Worm (Caenorhabditis elegans) whole organism, L4 larva: Measurements from ENCODE around the gene haf-2.

Experiments used
- D1046.2 ChIP-seq: fragments of 200-800 bp; sonication (Bioruptor generic); IDR thresholded peaks from 2 replicates; pipeline ENCODE4 v1.3.6; 2022; ENCODE audit warnings: missing genetic modification characterization, missing compliant biosample characterization
- F10B5.3 ChIP-seq: sonication (generic microtip); optimal IDR thresholded peaks from 2 replicates; lab custom pipeline; 2016; ENCODE audit warnings: mild to moderate bottlenecking, missing genetic modification characterization, missing compliant biosample characterization
- R02D3.7 ChIP-seq: fragments of 150-350 bp; sonication (generic microtip); optimal IDR thresholded peaks from 3 replicates; lab custom pipeline; 2014; ENCODE audit warnings: missing biosample characterization, missing genetic modification characterization
- T26A8.4 ChIP-seq: fragments of 200-800 bp; sonication (Bioruptor generic); IDR thresholded peaks from 2 replicates; pipeline ENCODE4 v1.3.6; 2022; ENCODE audit warnings: missing genetic modification characterization, missing compliant biosample characterization
- Y105C5A.15 ChIP-seq: fragments of 200-800 bp; sonication (Bioruptor generic); IDR thresholded peaks from 2 replicates; pipeline ENCODE4 v1.3.6; 2022; ENCODE audit warnings: missing genetic modification characterization, missing compliant biosample characterization
- Y48G9A.11 ChIP-seq: fragments of 200-800 bp; sonication (Bioruptor generic); IDR thresholded peaks from 2 replicates; pipeline ENCODE4 v1.3.6; 2022; ENCODE audit warnings: missing genetic modification reagents, missing genetic modification characterization, missing compliant biosample characterization
- Y5F2A.4 ChIP-seq: fragments of 200-800 bp; sonication (Bioruptor generic); optimal IDR thresholded peaks from 2 replicates; lab custom pipeline; 2018; ENCODE audit warnings: mild to moderate bottlenecking, missing genetic modification characterization, missing compliant biosample characterization
- ZK546.5 ChIP-seq, 2 experiments: sonication (generic microtip); optimal IDR thresholded peaks; 2 replicates each; lab custom pipeline; 2017; ENCODE audit warnings: missing biosample characterization in 2 of 2, missing genetic modification characterization in 2 of 2
- aly-2 ChIP-seq: sonication (generic microtip); optimal IDR thresholded peaks from 2 replicates; lab custom pipeline; 2018; ENCODE audit warnings: missing biosample characterization, missing genetic modification characterization
- ama-1 ChIP-seq: fragments of 150-350 bp; optimal IDR thresholded peaks from 2 replicates; lab custom pipeline; 2014; ENCODE audit warnings: inconsistent platforms, mixed read lengths
- arid-1 ChIP-seq: fragments of 200-800 bp; sonication (Bioruptor generic); conservative IDR thresholded peaks from 2 replicates; pipeline ENCODE4 v1.3.6; 2022; ENCODE audit warnings: missing genetic modification reagents, missing genetic modification characterization, missing compliant biosample characterization
- ceh-20 ChIP-seq: fragments of 200-800 bp; sonication (Bioruptor generic); IDR thresholded peaks from 2 replicates; pipeline ENCODE4 v1.3.6; 2022; ENCODE audit warnings: missing genetic modification reagents, missing genetic modification characterization, missing compliant biosample characterization
- ceh-28 ChIP-seq: fragments of 150-350 bp; optimal IDR thresholded peaks from 2 replicates; lab custom pipeline; 2014; ENCODE audit warnings: missing biosample characterization, missing genetic modification reagents, missing genetic modification characterization
- ceh-32 ChIP-seq: sonication (generic microtip); optimal IDR thresholded peaks from 2 replicates; lab custom pipeline; 2016; ENCODE audit warnings: mild to moderate bottlenecking, missing genetic modification characterization, missing compliant biosample characterization; ENCODE audit not compliant: poor library complexity
- ceh-44 ChIP-seq: fragments of 200-800 bp; sonication (Bioruptor generic); IDR thresholded peaks from 2 replicates; pipeline ENCODE4 v1.3.6; 2022; ENCODE audit warnings: missing genetic modification reagents, missing genetic modification characterization, missing compliant biosample characterization
- cey-2 ChIP-seq: sonication (generic microtip); optimal IDR thresholded peaks from 3 replicates; lab custom pipeline; 2017; ENCODE audit warnings: missing genetic modification characterization, mild to moderate bottlenecking, missing compliant biosample characterization, antibody characterized with exemption, borderline replicate concordance; ENCODE audit not compliant: insufficient read depth
- daf-12 ChIP-seq: fragments of 150-350 bp; optimal IDR thresholded peaks from 2 replicates; lab custom pipeline; 2014; ENCODE audit warnings: missing biosample characterization, missing genetic modification reagents, missing genetic modification characterization
- daf-19 ChIP-seq: fragments of 200-800 bp; sonication (Bioruptor generic); conservative IDR thresholded peaks from 2 replicates; pipeline ENCODE4 v1.3.6; 2022; ENCODE audit warnings: missing genetic modification characterization, missing compliant biosample characterization
- daf-8 ChIP-seq: fragments of 200-800 bp; sonication (Bioruptor generic); IDR thresholded peaks from 2 replicates; pipeline ENCODE4 v1.3.6; 2022; ENCODE audit warnings: missing genetic modification characterization, missing compliant biosample characterization
- dmd-9 ChIP-seq: fragments of 200-800 bp; sonication (Bioruptor generic); IDR thresholded peaks from 2 replicates; pipeline ENCODE4 v1.3.6; 2022; ENCODE audit warnings: missing genetic modification reagents, missing genetic modification characterization, missing compliant biosample characterization
- egl-43 ChIP-seq: fragments of 200-800 bp; sonication (Bioruptor generic); IDR thresholded peaks from 2 replicates; pipeline ENCODE4 v1.3.6; 2022; ENCODE audit warnings: missing genetic modification reagents, missing genetic modification characterization, missing compliant biosample characterization
- fos-1 ChIP-seq: fragments of 150-350 bp; optimal IDR thresholded peaks from 2 replicates; lab custom pipeline; 2014; ENCODE audit warnings: missing biosample characterization, missing genetic modification characterization
- hif-1 ChIP-seq, 2 experiments: sonication (generic microtip); optimal IDR thresholded peaks; 2 replicates each; lab custom pipeline; 2016 to 2017; ENCODE audit warnings: missing compliant biosample characterization in 2 of 2, missing genetic modification characterization in 2 of 2, missing genetic modification reagents in 2 of 2, missing genotype in 2 of 2, mild to moderate bottlenecking in 1 of 2
- hlh-30 ChIP-seq: sonication (generic microtip); optimal IDR thresholded peaks from 2 replicates; lab custom pipeline; 2017; ENCODE audit warnings: antibody characterized with exemption, mild to moderate bottlenecking, missing genetic modification characterization, missing compliant biosample characterization; ENCODE audit not compliant: insufficient read depth
- lim-7 ChIP-seq: fragments of 200-800 bp; sonication (Bioruptor generic); IDR thresholded peaks from 2 replicates; pipeline ENCODE4 v1.3.6; 2022; ENCODE audit warnings: missing genetic modification characterization, missing compliant biosample characterization
- lin-15B ChIP-seq: fragments of 150-350 bp; sonication (generic microtip); optimal IDR thresholded peaks from 3 replicates; lab custom pipeline; 2014; ENCODE audit warnings: missing biosample characterization, missing genetic modification characterization
- lin-29 ChIP-seq: fragments of 200-800 bp; sonication (Bioruptor generic); IDR thresholded peaks from 2 replicates; pipeline ENCODE4 v1.3.6; 2022; ENCODE audit warnings: missing genetic modification reagents, missing genetic modification characterization, missing compliant biosample characterization
- lin-39 ChIP-seq: fragments of 150-350 bp; optimal IDR thresholded peaks from 2 replicates; lab custom pipeline; 2014; ENCODE audit warnings: missing biosample characterization, missing genetic modification reagents, missing genetic modification characterization
- lir-3 ChIP-seq: sonication (generic microtip); optimal IDR thresholded peaks from 2 replicates; lab custom pipeline; 2016; ENCODE audit warnings: mild to moderate bottlenecking, missing genetic modification characterization, missing compliant biosample characterization
- madf-9 ChIP-seq: fragments of 200-800 bp; sonication (Bioruptor generic); conservative IDR thresholded peaks from 2 replicates; pipeline ENCODE4 v1.3.6; 2022; ENCODE audit warnings: missing genetic modification reagents, missing genetic modification characterization, missing compliant biosample characterization
- mdl-1 ChIP-seq, 2 experiments: fragments of 150-350 bp in 1 of 2; sonication (generic microtip) in 1 of 2; optimal IDR thresholded peaks; 2 replicates each; lab custom pipeline; 2014 to 2017; ENCODE audit warnings: missing biosample characterization in 2 of 2, missing genetic modification characterization in 2 of 2
- mxl-2 ChIP-seq: fragments of 200-800 bp; sonication (Bioruptor generic); conservative IDR thresholded peaks from 2 replicates; pipeline ENCODE4 v1.3.6; 2022; ENCODE audit warnings: missing genetic modification reagents, missing genetic modification characterization, missing compliant biosample characterization
- mxl-3 ChIP-seq: fragments of 200-800 bp; sonication (Bioruptor generic); optimal IDR thresholded peaks from 2 replicates; lab custom pipeline; 2018; ENCODE audit warnings: mild to moderate bottlenecking, missing genetic modification characterization, missing compliant biosample characterization
- nhr-10 ChIP-seq: fragments of 150-350 bp; optimal IDR thresholded peaks from 2 replicates; lab custom pipeline; 2014; ENCODE audit warnings: missing biosample characterization, missing genetic modification characterization
- nhr-102 ChIP-seq: sonication (generic microtip); optimal IDR thresholded peaks from 2 replicates; lab custom pipeline; 2016; ENCODE audit warnings: mild to moderate bottlenecking, missing genetic modification characterization, moderate library complexity, missing compliant biosample characterization
- nhr-11 ChIP-seq: fragments of 150-350 bp; optimal IDR thresholded peaks from 2 replicates; lab custom pipeline; 2014; ENCODE audit warnings: missing biosample characterization, missing genetic modification characterization
- nhr-111 ChIP-seq: fragments of 200-800 bp; sonication (Bioruptor generic); optimal IDR thresholded peaks from 2 replicates; lab custom pipeline; 2018; ENCODE audit warnings: mild to moderate bottlenecking, missing genetic modification characterization, missing compliant biosample characterization
- nhr-41 ChIP-seq: fragments of 200-800 bp; sonication (Bioruptor generic); IDR thresholded peaks from 2 replicates; pipeline ENCODE4 v1.3.6; 2022; ENCODE audit warnings: missing genetic modification reagents, missing genetic modification characterization, missing compliant biosample characterization
- nhr-48 ChIP-seq: sonication (generic microtip); optimal IDR thresholded peaks from 2 replicates; lab custom pipeline; 2016; ENCODE audit warnings: mild to moderate bottlenecking, missing genetic modification characterization, missing compliant biosample characterization
- nhr-6 ChIP-seq: fragments of 150-350 bp; optimal IDR thresholded peaks from 2 replicates; lab custom pipeline; 2014; ENCODE audit warnings: missing biosample characterization, missing genetic modification characterization
- nhr-76 ChIP-seq: fragments of 150-350 bp; optimal IDR thresholded peaks from 2 replicates; lab custom pipeline; 2014; ENCODE audit warnings: missing biosample characterization, missing genetic modification characterization
- php-3 ChIP-seq: fragments of 200-800 bp; sonication (Bioruptor generic); IDR thresholded peaks from 2 replicates; pipeline ENCODE4 v1.3.6; 2022; ENCODE audit warnings: missing genetic modification reagents, missing genetic modification characterization, missing compliant biosample characterization
- pqm-1 ChIP-seq: sonication (generic microtip); optimal IDR thresholded peaks from 2 replicates; lab custom pipeline; 2017; ENCODE audit warnings: missing biosample characterization, missing genetic modification characterization
- rbr-2 ChIP-seq: sonication (generic microtip); optimal IDR thresholded peaks from 2 replicates; lab custom pipeline; 2016; ENCODE audit warnings: missing genotype, missing genetic modification characterization, missing compliant biosample characterization
- saeg-2 ChIP-seq: fragments of 200-800 bp; sonication (Bioruptor generic); IDR thresholded peaks from 2 replicates; pipeline ENCODE4 v1.3.6; 2022; ENCODE audit warnings: missing genetic modification reagents, missing genetic modification characterization, missing compliant biosample characterization
- sdz-12 ChIP-seq: fragments of 200-800 bp; sonication (Bioruptor generic); optimal IDR thresholded peaks from 2 replicates; lab custom pipeline; 2018; ENCODE audit warnings: mild to moderate bottlenecking, missing genetic modification characterization, missing compliant biosample characterization
- set-16 ChIP-seq: fragments of 200-800 bp; sonication (Bioruptor generic); IDR thresholded peaks from 2 replicates; pipeline ENCODE4 v1.3.6; 2022; ENCODE audit warnings: missing genetic modification reagents, missing genetic modification characterization, missing compliant biosample characterization
- spr-3 ChIP-seq: fragments of 200-800 bp; sonication (Bioruptor generic); optimal IDR thresholded peaks from 2 replicates; lab custom pipeline; 2018; ENCODE audit warnings: mild to moderate bottlenecking, missing genetic modification characterization, missing compliant biosample characterization
- vab-7 ChIP-seq: fragments of 200-800 bp; sonication (Bioruptor generic); IDR thresholded peaks from 2 replicates; pipeline ENCODE4 v1.3.6; 2022; ENCODE audit warnings: missing genetic modification reagents, missing genetic modification characterization, missing compliant biosample characterization
- zip-11 ChIP-seq: fragments of 200-800 bp; sonication (Bioruptor generic); IDR thresholded peaks from 2 replicates; pipeline ENCODE4 v1.3.6; 2022; ENCODE audit warnings: missing genetic modification characterization, missing compliant biosample characterization
- zip-2 ChIP-seq: fragments of 150-350 bp; optimal IDR thresholded peaks from 2 replicates; lab custom pipeline; 2014; ENCODE audit warnings: missing biosample characterization, missing genetic modification characterization
- ztf-7 ChIP-seq: fragments of 150-350 bp; optimal IDR thresholded peaks from 2 replicates; lab custom pipeline; 2014; ENCODE audit warnings: missing biosample characterization, missing genetic modification characterization

haf-2 gene

DNA sequence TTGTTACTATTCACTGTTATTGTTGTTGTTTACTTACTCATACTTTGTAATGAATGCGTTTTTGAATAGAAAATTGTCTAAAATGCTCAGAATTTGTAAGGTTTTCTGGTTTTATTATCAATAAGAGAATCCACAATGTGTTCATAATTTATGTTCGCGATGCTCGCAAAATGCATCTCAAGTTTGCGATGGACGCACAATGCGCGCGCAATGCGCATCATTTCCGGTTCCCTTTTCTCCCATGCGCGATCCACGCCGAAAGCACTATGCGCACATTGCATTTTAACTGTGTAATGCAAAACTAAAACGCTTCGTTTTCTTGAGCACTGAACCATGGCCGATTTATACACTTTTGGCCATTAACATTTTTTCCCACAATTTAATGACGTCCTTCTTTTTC lies 36.8 kb downstream of the haf-2 start (continued):
- TF ChIP-seq nhr-48 (tag; lab: Kevin White, UChicago) (no peak), Y5F2A.4 (GFP tag; lab: Kevin White, UChicago) (no peak), saeg-2 (GFP tag; lab: Robert Waterston, UW) (no peak), fos-1 (tag; lab: Kevin White, UChicago) (no peak), cey-2 (tag; lab: Kevin White, UChicago) (no peak), zip-11 (GFP tag; lab: Robert Waterston, UW) (0 out of 2 replicates have a peak, but pooled peaks have one; percentile 28), daf-19 (GFP tag; lab: Robert Waterston, UW) (peak; percentile 67; the same call in 1 of the 2 replicates), nhr-10 (tag; lab: Kevin White, UChicago) (no peak), ceh-28 (tag; lab: Kevin White, UChicago) (no peak), pqm-1 (no peak), ztf-7 (tag; lab: Kevin White, UChicago) (no peak), set-16 (GFP tag; lab: Robert Waterston, UW) (no peak), Y48G9A.11 (GFP tag; lab: Robert Waterston, UW) (0 out of 2 replicates have a peak, but pooled peaks have one; percentile 41), F10B5.3 (tag; lab: Kevin White, UChicago) (no peak), nhr-11 (no peak), mxl-2 (no peak), egl-43 (GFP tag; lab: Robert Waterston, UW) (peak; percentile 77; the same call in 1 of the 2 replicates), madf-9 (GFP tag; lab: Robert Waterston, UW) (0 out of 2 replicates have a peak, but pooled peaks have one; percentile 10), arid-1 (peak; percentile 64; the same call in 1 of the 2 replicates), Y105C5A.15 (GFP tag; lab: Robert Waterston, UW) (no peak), lin-39 (no peak), ceh-20 (GFP tag; lab: Robert Waterston, UW) (0 out of 2 replicates have a peak, but pooled peaks have one; percentile 35), D1046.2 (no peak), nhr-111 (GFP tag; lab: Kevin White, UChicago) (no peak), rbr-2 (tag; lab: Kevin White, UChicago) (no peak), nhr-76 (no peak), ceh-44 (GFP tag; lab: Robert Waterston, UW) (no peak), nhr-6 (no peak), aly-2 (tag; lab: Kevin White, UChicago) (no peak), spr-3 (GFP tag; lab: Kevin White, UChicago) (peak; percentile 14), lin-29 (GFP tag; lab: Robert Waterston, UW) (no peak), ZK546.5 (tag; optimal IDR thresholded peaks at IDR 0.05; lab: Kevin White, UChicago) (no peak), mxl-3 (GFP tag; lab: Kevin White, UChicago) (no peak), vab-7 (peak; percentile 33; the same call in 1 of the 2 replicates), sdz-12 (GFP tag; lab: Kevin White, UChicago) (no peak), ceh-32 (tag; lab: Kevin White, UChicago) (no peak), nhr-41 (no peak), daf-12 (no peak), daf-8 (GFP tag; lab: Robert Waterston, UW) (no peak), dmd-9 (GFP tag; lab: Robert Waterston, UW) (no peak), zip-2 (tag; lab: Kevin White, UChicago) (no peak), lim-7 (GFP tag; lab: Robert Waterston, UW) (0 out of 2 replicates have a peak, but pooled peaks have one; percentile 39), nhr-102 (tag; lab: Kevin White, UChicago) (no peak), lir-3 (tag; lab: Kevin White, UChicago) (no peak), hlh-30 (tag; lab: Kevin White, UChicago) (no peak), php-3 (GFP tag; lab: Robert Waterston, UW) (0 out of 2 replicates have a peak, but pooled peaks have one; percentile 43), lin-15B (tag; lab: Kevin White, UChicago) (no peak), hif-1 (tag; optimal IDR thresholded peaks at IDR 0.05; lab: Kevin White, UChicago) (peak in 1 of 2 experiments; percentile 61), mdl-1 (tag; optimal IDR thresholded peaks at IDR 0.05; lab: Kevin White, UChicago) (no peak), ama-1 (no peak), T26A8.4 (no peak), R02D3.7 (tag; lab: Kevin White, UChicago) (no peak)
